Worm (Caenorhabditis elegans): ENCODE results near the gene gad-3.

DNA sequence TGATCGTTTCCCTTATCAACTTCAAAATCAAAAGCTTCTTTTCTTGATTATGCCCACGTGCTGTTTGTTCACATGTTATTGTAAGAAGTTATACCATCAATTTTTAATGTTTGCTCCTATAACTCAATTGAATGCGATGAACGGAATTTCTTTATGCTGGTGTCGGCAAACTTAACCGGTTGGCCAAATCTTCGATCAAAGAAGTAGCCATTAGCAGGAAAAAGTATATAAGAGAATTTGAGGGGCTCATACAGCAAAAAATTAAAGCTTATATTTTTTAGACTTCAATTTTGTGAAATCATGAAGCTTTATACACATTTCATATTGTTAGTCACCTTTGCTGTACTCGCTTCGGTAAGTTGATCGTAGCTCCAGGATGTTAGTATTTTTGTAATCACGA is 984 bp upstream of the gad-3 start, which contains the start of gene pqn-16:
- TF ChIP-seq nhr-19 (GFP tag; conservative IDR thresholded peaks at IDR 0.05) (no peak), fos-1 (tag; optimal IDR thresholded peaks at IDR 0.05) (no peak), ztf-4 (tag; optimal IDR thresholded peaks at IDR 0.05) (no peak), dpl-1 (GFP tag; optimal IDR thresholded peaks at IDR 0.05) (no peak)

All from whole organism, L1 larva.